Worm (Caenorhabditis elegans) whole organism, L1 larva: ENCODE data around the gene hap-1.
A peak's percentile ranks its signal among the peaks of the same experiment; 100 is the strongest.

Experiments
- C34B4.2 ChIP-seq: sonication (generic microtip); optimal IDR thresholded peaks from 2 replicates; lab custom pipeline; 2017; ENCODE audit warnings: mild to moderate bottlenecking, missing genetic modification characterization, missing compliant biosample characterization
- Y116A8C.19 ChIP-seq: sonication (generic microtip); optimal IDR thresholded peaks from 2 replicates; lab custom pipeline; 2016; ENCODE audit warnings: missing compliant biosample characterization, missing genetic modification characterization, borderline replicate concordance
- aha-1 ChIP-seq: fragments of 150-350 bp; optimal IDR thresholded peaks from 2 replicates; lab custom pipeline; 2014; ENCODE audit warnings: missing biosample characterization, missing genetic modification characterization
- alr-1 ChIP-seq: fragments of 200-800 bp; sonication (Bioruptor generic); optimal IDR thresholded peaks from 2 replicates; lab custom pipeline; 2018; ENCODE audit warnings: borderline replicate concordance, mild to moderate bottlenecking, missing genetic modification characterization, missing compliant biosample characterization
- aly-2 ChIP-seq: fragments of 150-350 bp; optimal IDR thresholded peaks from 2 replicates; lab custom pipeline; 2014; ENCODE audit warnings: missing biosample characterization, missing genetic modification characterization
- ama-1 ChIP-seq: fragments of 150-350 bp; optimal IDR thresholded peaks from 2 replicates; lab custom pipeline; 2014
- blmp-1 ChIP-seq: fragments of 150-350 bp; optimal IDR thresholded peaks from 2 replicates; lab custom pipeline; 2014; ENCODE audit warnings: missing biosample characterization, missing genetic modification characterization
- ceh-63 ChIP-seq: fragments of 200-800 bp; sonication (Bioruptor generic); optimal IDR thresholded peaks from 2 replicates; lab custom pipeline; 2018; ENCODE audit warnings: mild to moderate bottlenecking, missing genetic modification characterization, missing compliant biosample characterization
- ceh-90 ChIP-seq: sonication (generic microtip); optimal IDR thresholded peaks from 2 replicates; lab custom pipeline; 2016; ENCODE audit warnings: missing genetic modification characterization, missing compliant biosample characterization
- dpl-1 ChIP-seq, 3 experiments: fragments of 150-350 bp in 2 of 3; sonication (generic microtip) in 1 of 3; optimal IDR thresholded peaks; 2 replicates each; lab custom pipeline; 2014 to 2017; ENCODE audit warnings: missing biosample characterization in 3 of 3, missing genetic modification characterization in 3 of 3, missing genetic modification reagents in 3 of 3
- dsc-1 ChIP-seq: sonication (generic microtip); optimal IDR thresholded peaks from 2 replicates; lab custom pipeline; 2016; ENCODE audit warnings: mild to moderate bottlenecking, missing genetic modification characterization, missing compliant biosample characterization
- efl-3 ChIP-seq: fragments of 200-800 bp; sonication (Bioruptor generic); optimal IDR thresholded peaks from 2 replicates; lab custom pipeline; 2018; ENCODE audit warnings: mild to moderate bottlenecking, missing genetic modification characterization, missing compliant biosample characterization
- elt-2 ChIP-seq: sonication (generic microtip); optimal IDR thresholded peaks from 2 replicates; lab custom pipeline; 2016; ENCODE audit warnings: missing genetic modification characterization, mild to moderate bottlenecking, inconsistent platforms, missing compliant biosample characterization, missing genetic modification reagents
- elt-3 ChIP-seq, 6 experiments: fragments of 150-350 bp in 1 of 6; sonication (generic microtip); optimal IDR thresholded peaks; 2 replicates each; lab custom pipeline; 2017 to 2018; ENCODE audit warnings: missing biosample characterization in 6 of 6, missing genetic modification characterization in 6 of 6, inconsistent platforms in 1 of 6
- ets-5 ChIP-seq: fragments of 200-800 bp; sonication (Bioruptor generic); IDR thresholded peaks from 2 replicates; pipeline ENCODE4 v1.3.6; 2022; ENCODE audit warnings: missing genetic modification characterization, missing compliant biosample characterization
- fkh-10 ChIP-seq: sonication (generic microtip); optimal IDR thresholded peaks from 2 replicates; lab custom pipeline; 2017; ENCODE audit warnings: missing biosample characterization, missing genetic modification reagents, missing genetic modification characterization
- fkh-8 ChIP-seq: sonication (generic microtip); optimal IDR thresholded peaks from 2 replicates; lab custom pipeline; 2016; ENCODE audit warnings: mild to moderate bottlenecking, missing genetic modification characterization, missing compliant biosample characterization
- fos-1 ChIP-seq: fragments of 150-350 bp; optimal IDR thresholded peaks from 2 replicates; lab custom pipeline; 2014; ENCODE audit warnings: missing biosample characterization, missing genetic modification characterization
- hlh-4 ChIP-seq: sonication (generic microtip); optimal IDR thresholded peaks from 2 replicates; lab custom pipeline; 2016; ENCODE audit warnings: mild to moderate bottlenecking, missing genetic modification characterization, missing compliant biosample characterization
- irx-1 ChIP-seq: sonication (generic microtip); optimal IDR thresholded peaks from 2 replicates; lab custom pipeline; 2016; ENCODE audit warnings: missing genetic modification characterization, missing compliant biosample characterization
- jun-1 ChIP-seq: fragments of 150-350 bp; optimal IDR thresholded peaks from 2 replicates; lab custom pipeline; 2014; ENCODE audit warnings: missing biosample characterization, missing genetic modification reagents, missing genetic modification characterization
- lin-39 ChIP-seq: fragments of 150-350 bp; optimal IDR thresholded peaks from 2 replicates; lab custom pipeline; 2014; ENCODE audit warnings: missing biosample characterization, missing genetic modification reagents, missing genetic modification characterization
- lir-3 ChIP-seq: sonication (generic microtip); optimal IDR thresholded peaks from 2 replicates; lab custom pipeline; 2016; ENCODE audit warnings: mild to moderate bottlenecking, missing genetic modification characterization, moderate library complexity, missing compliant biosample characterization; ENCODE audit not compliant: poor library complexity
- lsy-2 ChIP-seq, 2 experiments: fragments of 150-350 bp; optimal IDR thresholded peaks; 2 replicates each; lab custom pipeline; 2014; ENCODE audit warnings: missing biosample characterization in 2 of 2, missing genetic modification characterization in 2 of 2
- mdl-1 ChIP-seq, 2 experiments: fragments of 150-350 bp; optimal IDR thresholded peaks; 2 replicates each; lab custom pipeline; 2014 to 2017; ENCODE audit warnings: missing biosample characterization in 2 of 2, missing genetic modification characterization in 2 of 2, inconsistent platforms in 1 of 2
- mep-1 ChIP-seq: fragments of 150-350 bp; optimal IDR thresholded peaks from 2 replicates; lab custom pipeline; 2014; ENCODE audit warnings: missing biosample characterization, missing genetic modification characterization
- nhr-19 ChIP-seq: fragments of 200-800 bp; sonication (Bioruptor generic); conservative IDR thresholded peaks from 2 replicates; pipeline ENCODE4 v1.3.6; 2022; ENCODE audit warnings: missing genetic modification characterization, missing compliant biosample characterization
- nhr-47 ChIP-seq: sonication (generic microtip); optimal IDR thresholded peaks from 2 replicates; lab custom pipeline; 2016; ENCODE audit warnings: mild to moderate bottlenecking, missing genetic modification characterization, moderate library complexity, missing compliant biosample characterization
- nhr-77 ChIP-seq: fragments of 150-350 bp; optimal IDR thresholded peaks from 2 replicates; lab custom pipeline; 2014; ENCODE audit warnings: missing biosample characterization, missing genetic modification characterization
- nhr-84 ChIP-seq: sonication (generic microtip); optimal IDR thresholded peaks from 2 replicates; lab custom pipeline; 2017; ENCODE audit warnings: missing biosample characterization, missing genetic modification characterization
- pax-3 ChIP-seq: fragments of 200-800 bp; sonication (Bioruptor generic); optimal IDR thresholded peaks from 2 replicates; lab custom pipeline; 2018; ENCODE audit warnings: mild to moderate bottlenecking, missing genetic modification characterization, moderate library complexity, missing compliant biosample characterization
- pqm-1 ChIP-seq: sonication (generic microtip); optimal IDR thresholded peaks from 3 replicates; lab custom pipeline; 2017; ENCODE audit warnings: missing biosample characterization, missing genetic modification characterization
- rnt-1 ChIP-seq: sonication (generic microtip); optimal IDR thresholded peaks from 2 replicates; lab custom pipeline; 2016; ENCODE audit warnings: mild to moderate bottlenecking, missing genetic modification characterization, moderate library complexity, missing compliant biosample characterization
- skn-1 ChIP-seq: fragments of 150-350 bp; optimal IDR thresholded peaks from 2 replicates; lab custom pipeline; 2014; ENCODE audit warnings: missing biosample characterization, missing genetic modification characterization
- snu-23 ChIP-seq: sonication (generic microtip); optimal IDR thresholded peaks from 2 replicates; lab custom pipeline; 2016; ENCODE audit warnings: missing genetic modification characterization, missing compliant biosample characterization
- sox-4 ChIP-seq: sonication (generic microtip); optimal IDR thresholded peaks from 2 replicates; lab custom pipeline; 2016; ENCODE audit warnings: missing genetic modification characterization, missing compliant biosample characterization
- swsn-7 ChIP-seq: sonication (generic microtip); optimal IDR thresholded peaks from 2 replicates; lab custom pipeline; 2016; ENCODE audit warnings: missing genetic modification characterization, missing compliant biosample characterization
- tbx-2 ChIP-seq: sonication (generic microtip); optimal IDR thresholded peaks from 2 replicates; lab custom pipeline; 2016; ENCODE audit warnings: missing genetic modification characterization, missing compliant biosample characterization
- unc-130 ChIP-seq: fragments of 150-350 bp; optimal IDR thresholded peaks from 2 replicates; lab custom pipeline; 2017; ENCODE audit warnings: missing biosample characterization, missing genetic modification characterization, inconsistent platforms
- unc-62 ChIP-seq: fragments of 150-350 bp; optimal IDR thresholded peaks from 2 replicates; lab custom pipeline; 2014; ENCODE audit warnings: missing biosample characterization, missing genetic modification reagents, missing genetic modification characterization
- vab-15 ChIP-seq: sonication (generic microtip); optimal IDR thresholded peaks from 2 replicates; lab custom pipeline; 2017; ENCODE audit warnings: missing genotype, mild to moderate bottlenecking, missing genetic modification characterization, missing compliant biosample characterization
- xbp-1 ChIP-seq: sonication (generic microtip); optimal IDR thresholded peaks from 2 replicates; lab custom pipeline; 2016; ENCODE audit warnings: missing genetic modification characterization, missing compliant biosample characterization
- zag-1 ChIP-seq: fragments of 150-350 bp; optimal IDR thresholded peaks from 2 replicates; lab custom pipeline; 2014; ENCODE audit warnings: missing biosample characterization, missing genetic modification characterization
- zip-4 ChIP-seq: fragments of 200-800 bp; sonication (Bioruptor generic); optimal IDR thresholded peaks from 2 replicates; lab custom pipeline; 2018; ENCODE audit warnings: mild to moderate bottlenecking, missing genetic modification characterization, moderate library complexity, missing compliant biosample characterization
- ztf-4 ChIP-seq: fragments of 150-350 bp; optimal IDR thresholded peaks from 2 replicates; lab custom pipeline; 2014; ENCODE audit warnings: missing biosample characterization, missing genetic modification characterization

hap-1 gene

ce11 chrIII:5287877-5288276 is 24.1 kb downstream of the hap-1 start, which contains the start of gene T15B12.1:
TSS of gene T15B12.1 (plus strand) at chrIII:5288177.
- TF ChIP-seq fos-1 = no peak
- TF ChIP-seq snu-23 (GFP tag; lab: Kevin White, UChicago) = no peak
- TF ChIP-seq xbp-1 (tag; lab: Kevin White, UChicago) = no peak
- TF ChIP-seq Y116A8C.19 (tag; lab: Kevin White, UChicago) = no peak
- no peak for TF ChIP-seq ama-1 (lab: Kevin White, UChicago)
- TF ChIP-seq dsc-1 (tag; lab: Kevin White, UChicago) = no peak
- no peak for TF ChIP-seq elt-2 (tag; lab: Kevin White, UChicago)
- no peak for TF ChIP-seq fkh-10
- TF ChIP-seq hlh-4 (tag; lab: Kevin White, UChicago) = no peak
- TF ChIP-seq aly-2 (tag; lab: Kevin White, UChicago) = no peak

DNA sequence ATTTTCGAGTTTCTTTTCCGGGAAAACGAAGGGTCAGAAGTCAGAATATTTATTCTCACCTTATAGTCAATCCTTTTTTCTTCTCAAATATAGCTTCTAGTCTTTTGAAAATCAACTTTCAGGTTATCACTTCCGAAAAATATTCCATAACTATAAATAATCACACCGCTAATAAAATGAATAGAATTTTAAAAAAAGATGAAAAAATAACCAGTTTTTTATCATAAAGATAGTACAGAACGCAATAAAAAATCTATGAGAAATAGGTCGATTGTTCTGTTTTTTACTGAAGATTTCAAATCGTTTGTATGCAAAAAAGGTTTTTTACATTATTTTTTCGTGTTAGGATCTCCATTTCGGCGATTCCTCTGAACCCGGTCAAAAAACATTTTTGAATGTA is 26.5 kb downstream of the hap-1 start:
- TF ChIP-seq pqm-1 (tag; lab: Kevin White, UChicago) = no peak
- no peak for TF ChIP-seq fkh-8 (tag; lab: Kevin White, UChicago)
- TF ChIP-seq blmp-1 = no peak
- no peak for TF ChIP-seq aha-1 (tag; lab: Kevin White, UChicago)
- TF ChIP-seq pax-3 = no peak
- no peak for TF ChIP-seq lin-39 (tag; lab: Kevin White, UChicago)
- no peak for TF ChIP-seq lsy-2 (tag; optimal IDR thresholded peaks at IDR 0.05; lab: Kevin White, UChicago)
- no peak for TF ChIP-seq unc-130 (tag; lab: Kevin White, UChicago)
- TF ChIP-seq lir-3 = no peak
- no peak for TF ChIP-seq ceh-63 (GFP tag; lab: Kevin White, UChicago)

DNA sequence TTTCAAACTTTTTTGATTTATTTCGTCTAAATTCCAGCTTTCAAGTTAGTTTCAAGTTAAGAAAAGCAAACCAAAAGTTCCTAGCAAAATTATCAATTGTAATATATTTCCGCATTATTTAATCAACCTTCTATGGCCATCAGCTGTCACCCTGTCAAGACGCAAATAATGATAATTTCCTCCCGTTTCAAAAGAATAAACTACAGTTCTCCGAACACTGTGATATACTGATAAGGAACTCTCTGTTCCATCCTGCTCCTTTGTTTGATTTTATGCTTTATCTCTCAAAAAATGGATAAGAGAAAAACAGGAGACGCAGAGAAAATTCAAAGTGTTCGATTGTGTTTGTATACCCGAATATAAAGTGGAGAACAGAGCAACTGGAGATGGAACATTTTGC is 27.5 kb downstream of the hap-1 start:
- TF ChIP-seq ets-5 (GFP tag; lab: Robert Waterston, UW) (no peak), C34B4.2 (tag; lab: Kevin White, UChicago) (no peak), ceh-90 (tag; lab: Kevin White, UChicago) (no peak), pax-3 (no peak), nhr-47 (tag; lab: Kevin White, UChicago) (no peak), ztf-4 (tag; lab: Kevin White, UChicago) (no peak), lsy-2 (tag; optimal IDR thresholded peaks at IDR 0.05; lab: Kevin White, UChicago) (no peak), efl-3 (GFP tag; lab: Kevin White, UChicago) (no peak), irx-1 (no peak), fkh-8 (tag; lab: Kevin White, UChicago) (no peak), rnt-1 (tag; lab: Kevin White, UChicago) (no peak)

- TF ChIP-seq aha-1 (tag; lab: Kevin White, UChicago) = no peak
- TF ChIP-seq lir-3 = no peak
- TF ChIP-seq rnt-1 (tag; lab: Kevin White, UChicago) = no peak
These were observed 30.5 kb downstream of the hap-1 start for ce11 chrIII:5294281-5294680.

ce11 chrIII:5294867-5295266 is 31.1 kb downstream of the hap-1 start:
- TF ChIP-seq dpl-1 (GFP tag; optimal IDR thresholded peaks at IDR 0.05; lab: Kevin White, UChicago) = peak; percentile 12 to 43 (median 26)
- peak; percentile 64 for TF ChIP-seq mep-1 (tag; lab: Kevin White, UChicago)
- peak; percentile 81 for TF ChIP-seq rnt-1 (tag; lab: Kevin White, UChicago)
- no peak for TF ChIP-seq unc-62
- TF ChIP-seq nhr-84 (tag; lab: Kevin White, UChicago) = no peak
- no peak for TF ChIP-seq pqm-1 (tag; lab: Kevin White, UChicago)
- TF ChIP-seq sox-4 (tag; lab: Kevin White, UChicago) = no peak
- peak; percentile 28 for TF ChIP-seq fkh-8 (tag; lab: Kevin White, UChicago)
- no peak for TF ChIP-seq fkh-10
- no peak for TF ChIP-seq jun-1 (tag; lab: Kevin White, UChicago)
- TF ChIP-seq vab-15 = peak; percentile 27
- peak; percentile 57 for TF ChIP-seq xbp-1 (tag; lab: Kevin White, UChicago)
- peak; percentile 57 for TF ChIP-seq tbx-2
- no peak for TF ChIP-seq alr-1 (tag; lab: Kevin White, UChicago)
- TF ChIP-seq fos-1 = no peak
- TF ChIP-seq nhr-19 (GFP tag; lab: Robert Waterston, UW) = peak; percentile 81
- TF ChIP-seq swsn-7 (tag; lab: Kevin White, UChicago) = peak; percentile 65
- TF ChIP-seq nhr-77 (tag; lab: Kevin White, UChicago) = peak; percentile 32
- peak; percentile 59 for TF ChIP-seq skn-1 (tag; lab: Kevin White, UChicago)
- TF ChIP-seq mdl-1 (tag; optimal IDR thresholded peaks at IDR 0.05; lab: Kevin White, UChicago) = peak in 1 of 2 experiments; percentile 37
- TF ChIP-seq irx-1 = peak; percentile 33
- no peak for TF ChIP-seq zag-1 (tag; lab: Kevin White, UChicago)
- TF ChIP-seq elt-3 (tag; optimal IDR thresholded peaks at IDR 0.05; lab: Kevin White, UChicago) = peak in 1 of 6 experiments; percentile 8
- TF ChIP-seq C34B4.2 (tag; lab: Kevin White, UChicago) = no peak
- no peak for TF ChIP-seq aly-2 (tag; lab: Kevin White, UChicago)
- peak; percentile 34 for TF ChIP-seq zip-4 (GFP tag; lab: Kevin White, UChicago)
